Fruit fly (Drosophila melanogaster) S2 (cell line): Measurements from ENCODE around the gene CG5281.

Source experiments
- CG8478 ChIP-seq: fragments of >200 bp; optimal IDR thresholded peaks from 2 replicates; lab custom pipeline; 2018
- CTCF ChIP-seq, 2 experiments: fragments of >200 bp; optimal IDR thresholded peaks; 2 replicates each; lab custom pipeline; 2018

DNA sequence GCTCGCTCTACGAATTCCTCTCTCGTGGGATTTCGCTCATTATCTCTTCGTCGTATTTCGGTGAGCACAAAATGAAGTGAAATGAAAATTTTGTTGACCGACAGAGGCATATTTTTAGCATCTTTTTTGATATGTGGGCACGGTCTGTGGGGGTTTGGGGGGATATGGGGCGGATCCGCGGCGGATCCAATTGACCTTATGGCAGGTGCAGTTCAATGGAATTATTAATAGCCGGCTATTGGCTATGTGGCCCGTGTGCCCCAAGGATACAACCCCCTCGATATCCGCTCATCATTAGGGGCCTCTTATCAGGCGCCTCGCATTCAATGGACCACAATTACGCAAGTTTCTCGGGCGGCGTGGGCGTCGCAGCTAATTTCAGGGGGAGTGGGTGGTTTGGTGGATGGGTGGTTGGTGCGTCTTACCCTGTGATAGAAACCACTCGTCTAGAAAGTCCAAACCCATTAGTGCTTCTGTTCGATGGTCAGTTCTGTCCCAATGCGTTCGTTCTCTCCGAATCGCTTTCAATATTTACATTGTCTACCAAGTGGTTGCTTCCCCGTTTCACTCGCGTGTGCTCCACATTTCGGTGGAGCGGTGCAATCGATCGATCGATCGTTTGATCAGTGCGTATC is 15.7 kb downstream of the CG5281 start, which contains the start of gene sals:
- TF ChIP-seq CG8478 (lab: Kevin White, UChicago), result no peak
- TF ChIP-seq CTCF (optimal IDR thresholded peaks at IDR 0.05; lab: Kevin White, UChicago), result no peak
